Fruit fly (Drosophila melanogaster) whole organism, wandering third instar larva: ENCODE data around the gene Samuel.

ENCODE experiments used
- Abd-B ChIP-seq: fragments of >200 bp; optimal IDR thresholded peaks from 2 replicates; lab custom pipeline; 2017; ENCODE audit warnings: missing biosample characterization, missing genetic modification characterization
- CG32264 ChIP-seq: fragments of 200-800 bp; sonication (Bioruptor generic); optimal IDR thresholded peaks from 2 replicates; lab custom pipeline; 2016; ENCODE audit warnings: missing biosample characterization, missing genetic modification characterization
- CG9705 ChIP-seq: fragments of 200-800 bp; sonication (Bioruptor generic); optimal IDR thresholded peaks from 2 replicates; lab custom pipeline; 2018; ENCODE audit warnings: missing biosample characterization, mild to moderate bottlenecking, missing genetic modification characterization
- CrebA ChIP-seq: fragments of 200-800 bp; sonication (Bioruptor generic); optimal IDR thresholded peaks from 2 replicates; lab custom pipeline; 2016; ENCODE audit warnings: missing biosample characterization, mild to moderate bottlenecking, missing genetic modification characterization, borderline replicate concordance
- Dfd ChIP-seq: fragments of >200 bp; optimal IDR thresholded peaks from 2 replicates; lab custom pipeline; 2017; ENCODE audit warnings: missing biosample characterization, missing genetic modification characterization
- Dif ChIP-seq: fragments of 200-275, 200-300 bp; sonication (Bioruptor generic); optimal IDR thresholded peaks from 2 replicates; lab custom pipeline; 2018; ENCODE audit warnings: missing biosample characterization, missing genetic modification characterization; ENCODE audit not compliant: partially characterized antibody
- GATAd ChIP-seq: sonication (Bioruptor generic); optimal IDR thresholded peaks from 2 replicates; lab custom pipeline; 2016; ENCODE audit warnings: missing biosample characterization, missing genetic modification characterization
- HLH106 ChIP-seq: fragments of 200-800 bp; optimal IDR thresholded peaks from 3 replicates; lab custom pipeline; 2019; ENCODE audit warnings: missing biosample characterization, mild to moderate bottlenecking, missing genetic modification characterization, moderate library complexity
- Hnf4 ChIP-seq: fragments of 200-800 bp; sonication (Bioruptor generic); optimal IDR thresholded peaks from 2 replicates; lab custom pipeline; 2016; ENCODE audit warnings: missing biosample characterization, mild to moderate bottlenecking, missing genetic modification characterization
- Hr78 ChIP-seq: fragments of >200 bp; optimal IDR thresholded peaks from 2 replicates; lab custom pipeline; 2017; ENCODE audit warnings: missing biosample characterization, missing genetic modification characterization
- Hr83 ChIP-seq: fragments of 200-300 bp; sonication (Bioruptor generic); optimal IDR thresholded peaks from 2 replicates; lab custom pipeline; 2016; ENCODE audit warnings: missing biosample characterization, mild to moderate bottlenecking, missing genetic modification characterization, moderate library complexity; ENCODE audit not compliant: poor library complexity, severe bottlenecking
- Jra ChIP-seq: sonication (Bioruptor generic); optimal IDR thresholded peaks from 2 replicates; lab custom pipeline; 2016; ENCODE audit warnings: missing biosample characterization, missing genetic modification characterization
- Mio ChIP-seq: sonication (Bioruptor generic); optimal IDR thresholded peaks from 2 replicates; lab custom pipeline; 2016; ENCODE audit warnings: missing biosample characterization, missing genetic modification characterization
- Myc ChIP-seq: fragments of >200 bp; optimal IDR thresholded peaks from 2 replicates; lab custom pipeline; 2017
- N ChIP-seq: fragments of >200 bp; optimal IDR thresholded peaks from 2 replicates; lab custom pipeline; 2018; ENCODE audit warnings: missing biosample characterization, missing external identifiers, missing genetic modification characterization
- OdsH ChIP-seq: fragments of 200-800 bp; sonication (Bioruptor generic); optimal IDR thresholded peaks from 2 replicates; lab custom pipeline; 2016; ENCODE audit warnings: missing biosample characterization, mild to moderate bottlenecking, missing genetic modification characterization
- Rel ChIP-seq, 2 experiments: fragments of 200-800 bp; sonication (Bioruptor generic) in 1 of 2; optimal IDR thresholded peaks; 2 replicates in 1 of 2; 3 replicates in 1 of 2; lab custom pipeline; 2016 to 2019; ENCODE audit warnings: mild to moderate bottlenecking in 2 of 2, missing biosample characterization in 2 of 2, missing genetic modification characterization in 2 of 2, moderate library complexity in 1 of 2
- Sp1 ChIP-seq: fragments of 200-800 bp; sonication (Bioruptor generic); optimal IDR thresholded peaks from 3 replicates; lab custom pipeline; 2019; ENCODE audit warnings: missing biosample characterization, mild to moderate bottlenecking, missing genetic modification characterization, moderate library complexity
- Vsx2 ChIP-seq: fragments of 200-300, 225-300 bp; sonication (Bioruptor generic); optimal IDR thresholded peaks from 2 replicates; lab custom pipeline; 2018; ENCODE audit warnings: missing biosample characterization, missing genetic modification characterization; ENCODE audit not compliant: partially characterized antibody
- br ChIP-seq: fragments of 200-800 bp; sonication (Bioruptor generic); optimal IDR thresholded peaks from 2 replicates; lab custom pipeline; 2016; ENCODE audit warnings: missing biosample characterization, missing genetic modification characterization
- brk ChIP-seq: fragments of 200-800 bp; sonication (Bioruptor generic); optimal IDR thresholded peaks from 2 replicates; lab custom pipeline; 2016; ENCODE audit warnings: missing biosample characterization, mild to moderate bottlenecking, missing genetic modification characterization
- dl ChIP-seq, 2 experiments: fragments of 175-275, 200-275 bp in 1 of 2; fragments of 200-275 bp in 1 of 2; sonication (Bioruptor generic); optimal IDR thresholded peaks; lab custom pipeline; 2018; ENCODE audit warnings: mild to moderate bottlenecking in 2 of 2, missing biosample characterization in 2 of 2, missing genetic modification characterization in 2 of 2, moderate library complexity in 2 of 2; ENCODE audit not compliant: partially characterized antibody in 2 of 2, insufficient read depth in 1 of 2
- dmrt93B ChIP-seq: fragments of 200-800 bp; sonication (Bioruptor generic); optimal IDR thresholded peaks from 2 replicates; lab custom pipeline; 2018; ENCODE audit warnings: missing biosample characterization, mild to moderate bottlenecking, missing genetic modification characterization
- dsf ChIP-seq: sonication (Bioruptor generic); optimal IDR thresholded peaks from 2 replicates; lab custom pipeline; 2016; ENCODE audit warnings: missing biosample characterization, missing genetic modification characterization, borderline replicate concordance
- ey ChIP-seq: fragments of 200-800 bp; sonication (Bioruptor generic); optimal IDR thresholded peaks from 2 replicates; lab custom pipeline; 2016; ENCODE audit warnings: missing biosample characterization, missing genetic modification characterization
- foxo ChIP-seq, 2 experiments: fragments of 200-800 bp; sonication (Bioruptor generic); optimal IDR thresholded peaks; 2 replicates in 1 of 2; 3 replicates in 1 of 2; lab custom pipeline; 2016 to 2017; ENCODE audit warnings: missing biosample characterization in 2 of 2, missing genetic modification characterization in 2 of 2
- fru ChIP-seq: fragments of 200-800 bp; sonication (Bioruptor generic); optimal IDR thresholded peaks from 3 replicates; lab custom pipeline; 2016; ENCODE audit warnings: missing biosample characterization, mild to moderate bottlenecking, missing genetic modification characterization
- h ChIP-seq: fragments of 200-800 bp; sonication (Bioruptor generic); optimal IDR thresholded peaks from 3 replicates; lab custom pipeline; 2016; ENCODE audit warnings: missing biosample characterization, mild to moderate bottlenecking, missing genetic modification characterization
- jim ChIP-seq: fragments of 175-275, 200-325 bp; sonication (Bioruptor generic); optimal IDR thresholded peaks from 2 replicates; lab custom pipeline; 2016; ENCODE audit warnings: missing biosample characterization, mild to moderate bottlenecking, missing genetic modification characterization
- lola ChIP-seq: fragments of >200 bp; optimal IDR thresholded peaks from 2 replicates; lab custom pipeline; 2017; ENCODE audit warnings: missing biosample characterization, missing genetic modification characterization
- pan ChIP-seq: fragments of >200 bp; optimal IDR thresholded peaks from 2 replicates; lab custom pipeline; 2017
- psq ChIP-seq: fragments of 200-800 bp; sonication (Bioruptor generic); optimal IDR thresholded peaks from 3 replicates; lab custom pipeline; 2017; ENCODE audit warnings: missing biosample characterization, mild to moderate bottlenecking, missing genetic modification characterization, moderate library complexity
- rgr ChIP-seq: fragments of 200-800 bp; sonication (Bioruptor generic); optimal IDR thresholded peaks from 3 replicates; lab custom pipeline; 2016; ENCODE audit warnings: missing biosample characterization, mild to moderate bottlenecking, missing genetic modification characterization
- sage ChIP-seq: fragments of 200-800 bp; sonication (Bioruptor generic); optimal IDR thresholded peaks from 2 replicates; lab custom pipeline; 2016; ENCODE audit warnings: missing biosample characterization, mild to moderate bottlenecking, missing genetic modification characterization
- sv ChIP-seq: fragments of 200-800 bp; sonication (Bioruptor generic); optimal IDR thresholded peaks from 3 replicates; lab custom pipeline; 2016; ENCODE audit warnings: missing biosample characterization, missing genetic modification characterization
- tai ChIP-seq: sonication (Bioruptor generic); optimal IDR thresholded peaks from 2 replicates; lab custom pipeline; 2016; ENCODE audit warnings: missing biosample characterization, missing genetic modification characterization
- usp ChIP-seq: fragments of >200 bp; optimal IDR thresholded peaks from 2 replicates; lab custom pipeline; 2017; ENCODE audit warnings: missing biosample characterization, missing genetic modification characterization
- woc ChIP-seq: sonication (Bioruptor generic); optimal IDR thresholded peaks from 2 replicates; lab custom pipeline; 2016; ENCODE audit warnings: missing biosample characterization, mild to moderate bottlenecking, missing genetic modification characterization

Gene Samuel

dm6 chr2L:11056791-11057332 is 9.9 kb downstream of the Samuel start:
- no peak for TF ChIP-seq foxo (GFP tag; optimal IDR thresholded peaks at IDR 0.05; lab: Kevin White, UChicago)
- no peak for TF ChIP-seq CG32264 (GFP tag; lab: Kevin White, UChicago)
- TF ChIP-seq Dfd: no peak
- TF ChIP-seq Hr78 (GFP tag; lab: Kevin White, UChicago): no peak
- no peak for TF ChIP-seq usp
- no peak for TF ChIP-seq rgr (GFP tag; lab: Kevin White, UChicago)
- TF ChIP-seq Rel (GFP tag; optimal IDR thresholded peaks at IDR 0.05; lab: Kevin White, UChicago): no peak
- no peak for TF ChIP-seq Rel (tag; optimal IDR thresholded peaks at IDR 0.05; lab: Kevin White, UChicago)
- no peak for TF ChIP-seq lola
- no peak for TF ChIP-seq GATAd
- no peak for TF ChIP-seq Abd-B (GFP tag; lab: Kevin White, UChicago)
- no peak for TF ChIP-seq Vsx2 (GFP tag; lab: Kevin White, UChicago)
- TF ChIP-seq dsf (GFP tag; lab: Kevin White, UChicago): no peak
- no peak for TF ChIP-seq psq
- TF ChIP-seq woc (GFP tag; lab: Kevin White, UChicago): no peak
- no peak for TF ChIP-seq HLH106
- TF ChIP-seq tai (GFP tag; lab: Kevin White, UChicago): no peak

- TF ChIP-seq dl (GFP tag; optimal IDR thresholded peaks at IDR 0.05; lab: Kevin White, UChicago; ENCODE audit: insufficient read depth in 1 of 2, partially characterized antibody in 2 of 2) (peak in 1 of 2 experiments; percentile 25), Myc (lab: Kevin White, UChicago) (no peak), OdsH (GFP tag; lab: Kevin White, UChicago) (peak; percentile 94), usp (no peak), dsf (GFP tag; lab: Kevin White, UChicago) (peak; percentile 40), pan (lab: Kevin White, UChicago) (no peak), Rel (GFP tag; optimal IDR thresholded peaks at IDR 0.05; lab: Kevin White, UChicago) (peak; percentile 87), Rel (tag; optimal IDR thresholded peaks at IDR 0.05; lab: Kevin White, UChicago) (peak; percentile 70), tai (GFP tag; lab: Kevin White, UChicago) (peak; percentile 84), Abd-B (GFP tag; lab: Kevin White, UChicago) (no peak), Vsx2 (GFP tag; lab: Kevin White, UChicago) (no peak), CrebA (peak; percentile 91), rgr (GFP tag; lab: Kevin White, UChicago) (peak; percentile 92), Hr78 (GFP tag; lab: Kevin White, UChicago) (no peak), Mio (peak; percentile 42), foxo (GFP tag; optimal IDR thresholded peaks at IDR 0.05; lab: Kevin White, UChicago) (peak; percentile 46 to 95), h (GFP tag; lab: Kevin White, UChicago) (peak; percentile 97), GATAd (no peak), sage (GFP tag; lab: Kevin White, UChicago) (peak; percentile 80), HLH106 (peak; percentile 94), CG32264 (GFP tag; lab: Kevin White, UChicago) (peak; percentile 84), dmrt93B (GFP tag; lab: Kevin White, UChicago) (peak; percentile 85), ey (GFP tag; lab: Kevin White, UChicago) (peak; percentile 94), br (GFP tag; lab: Kevin White, UChicago) (peak; percentile 92), Sp1 (peak; percentile 84), woc (GFP tag; lab: Kevin White, UChicago) (peak; percentile 98), Hnf4 (GFP tag; lab: Kevin White, UChicago) (peak; percentile 76), Jra (GFP tag; lab: Kevin White, UChicago) (peak; percentile 61), Hr83 (GFP tag; lab: Kevin White, UChicago) (peak; percentile 27), fru (peak; percentile 93), psq (peak; percentile 89), lola (no peak), Dfd (no peak), brk (peak; percentile 92), jim (GFP tag; lab: Kevin White, UChicago) (peak; percentile 66), N (no peak), CG9705 (GFP tag; lab: Kevin White, UChicago) (peak; percentile 89), Dif (GFP tag; lab: Kevin White, UChicago) (no peak), sv (GFP tag; lab: Kevin White, UChicago) (no peak)
Observed at dm6 chr2L:11053018-11053807, 13.6 kb downstream of the Samuel start.
